Worm (Caenorhabditis elegans) whole organism, L1 larva: ENCODE data around the gene nhr-25.

ENCODE experiments used
- C04F5.9 ChIP-seq: sonication (generic microtip); optimal IDR thresholded peaks from 2 replicates; lab custom pipeline; 2016; ENCODE audit warnings: missing genetic modification characterization, missing compliant biosample characterization
- C16A3.4 ChIP-seq: fragments of 150-350 bp; optimal IDR thresholded peaks from 2 replicates; lab custom pipeline; 2014; ENCODE audit warnings: missing biosample characterization, missing genetic modification characterization
- aly-2 ChIP-seq: fragments of 150-350 bp; optimal IDR thresholded peaks from 2 replicates; lab custom pipeline; 2014; ENCODE audit warnings: missing biosample characterization, missing genetic modification characterization
- blmp-1 ChIP-seq: fragments of 150-350 bp; optimal IDR thresholded peaks from 2 replicates; lab custom pipeline; 2014; ENCODE audit warnings: missing biosample characterization, missing genetic modification characterization
- ceh-82 ChIP-seq, 3 experiments: fragments of 150-350 bp in 1 of 3; sonication (generic microtip) in 2 of 3; optimal IDR thresholded peaks; 2 replicates each; lab custom pipeline; 2014 to 2017; ENCODE audit warnings: missing biosample characterization in 3 of 3, missing genetic modification characterization in 3 of 3
- dpl-1 ChIP-seq, 3 experiments: fragments of 150-350 bp in 2 of 3; sonication (generic microtip) in 1 of 3; optimal IDR thresholded peaks; 2 replicates each; lab custom pipeline; 2014 to 2017; ENCODE audit warnings: missing biosample characterization in 3 of 3, missing genetic modification characterization in 3 of 3, missing genetic modification reagents in 3 of 3
- efl-1 ChIP-seq, 4 experiments: fragments of 150-350 bp; optimal IDR thresholded peaks in 3 of 4; peaks in 1 of 4; 1 replicate in 1 of 4; 2 replicates in 3 of 4; lab custom pipeline; 2014; ENCODE audit warnings: missing biosample characterization in 2 of 4, missing genetic modification characterization in 2 of 4, missing genetic modification reagents in 2 of 4
- efl-3 ChIP-seq: fragments of 200-800 bp; sonication (Bioruptor generic); optimal IDR thresholded peaks from 2 replicates; lab custom pipeline; 2018; ENCODE audit warnings: mild to moderate bottlenecking, missing genetic modification characterization, missing compliant biosample characterization
- elt-2 ChIP-seq: sonication (generic microtip); optimal IDR thresholded peaks from 2 replicates; lab custom pipeline; 2016; ENCODE audit warnings: missing genetic modification characterization, mild to moderate bottlenecking, inconsistent platforms, missing compliant biosample characterization, missing genetic modification reagents
- elt-3 ChIP-seq, 6 experiments: fragments of 150-350 bp in 1 of 6; sonication (generic microtip); optimal IDR thresholded peaks; 2 replicates each; lab custom pipeline; 2017 to 2018; ENCODE audit warnings: missing biosample characterization in 6 of 6, missing genetic modification characterization in 6 of 6, inconsistent platforms in 1 of 6
- fkh-10 ChIP-seq: sonication (generic microtip); optimal IDR thresholded peaks from 2 replicates; lab custom pipeline; 2017; ENCODE audit warnings: missing biosample characterization, missing genetic modification reagents, missing genetic modification characterization
- fkh-4 ChIP-seq: sonication (generic microtip); optimal IDR thresholded peaks from 2 replicates; lab custom pipeline; 2016; ENCODE audit warnings: missing compliant biosample characterization, missing genetic modification characterization, borderline replicate concordance
- fkh-8 ChIP-seq: sonication (generic microtip); optimal IDR thresholded peaks from 2 replicates; lab custom pipeline; 2016; ENCODE audit warnings: mild to moderate bottlenecking, missing genetic modification characterization, missing compliant biosample characterization
- fos-1 ChIP-seq: fragments of 150-350 bp; optimal IDR thresholded peaks from 2 replicates; lab custom pipeline; 2014; ENCODE audit warnings: missing biosample characterization, missing genetic modification characterization
- grh-1 ChIP-seq: fragments of 200-800 bp; sonication (Bioruptor generic); IDR thresholded peaks from 2 replicates; pipeline ENCODE4 v1.3.6; 2022; ENCODE audit warnings: missing genetic modification reagents, missing genetic modification characterization, missing compliant biosample characterization
- irx-1 ChIP-seq: sonication (generic microtip); optimal IDR thresholded peaks from 2 replicates; lab custom pipeline; 2016; ENCODE audit warnings: missing genetic modification characterization, missing compliant biosample characterization
- lin-14 ChIP-seq: fragments of 200-800 bp; sonication (Bioruptor generic); optimal IDR thresholded peaks from 2 replicates; lab custom pipeline; 2018; ENCODE audit warnings: mild to moderate bottlenecking, missing genetic modification characterization, moderate library complexity, missing compliant biosample characterization
- lin-35 ChIP-seq, 2 experiments: fragments of 150-350 bp; optimal IDR thresholded peaks; 2 replicates each; lab custom pipeline; 2014; ENCODE audit warnings: missing biosample characterization in 2 of 2, missing genetic modification characterization in 2 of 2, missing genetic modification reagents in 2 of 2
- lin-39 ChIP-seq: fragments of 150-350 bp; optimal IDR thresholded peaks from 2 replicates; lab custom pipeline; 2014; ENCODE audit warnings: missing biosample characterization, missing genetic modification reagents, missing genetic modification characterization
- lir-3 ChIP-seq: sonication (generic microtip); optimal IDR thresholded peaks from 2 replicates; lab custom pipeline; 2016; ENCODE audit warnings: mild to moderate bottlenecking, missing genetic modification characterization, moderate library complexity, missing compliant biosample characterization; ENCODE audit not compliant: poor library complexity
- lsy-2 ChIP-seq, 2 experiments: fragments of 150-350 bp; optimal IDR thresholded peaks; 2 replicates each; lab custom pipeline; 2014; ENCODE audit warnings: missing biosample characterization in 2 of 2, missing genetic modification characterization in 2 of 2
- mab-9 ChIP-seq: fragments of 200-800 bp; sonication (Bioruptor generic); IDR thresholded peaks from 2 replicates; pipeline ENCODE4 v1.3.6; 2022; ENCODE audit warnings: missing genetic modification reagents, missing genetic modification characterization, missing compliant biosample characterization
- mdl-1 ChIP-seq, 2 experiments: fragments of 150-350 bp; optimal IDR thresholded peaks; 2 replicates each; lab custom pipeline; 2014 to 2017; ENCODE audit warnings: missing biosample characterization in 2 of 2, missing genetic modification characterization in 2 of 2, inconsistent platforms in 1 of 2
- mef-2 ChIP-seq: fragments of 150-350 bp; optimal IDR thresholded peaks from 2 replicates; lab custom pipeline; 2014; ENCODE audit warnings: missing biosample characterization, missing genetic modification characterization
- mep-1 ChIP-seq: fragments of 150-350 bp; optimal IDR thresholded peaks from 2 replicates; lab custom pipeline; 2014; ENCODE audit warnings: missing biosample characterization, missing genetic modification characterization
- nhr-19 ChIP-seq: fragments of 200-800 bp; sonication (Bioruptor generic); conservative IDR thresholded peaks from 2 replicates; pipeline ENCODE4 v1.3.6; 2022; ENCODE audit warnings: missing genetic modification characterization, missing compliant biosample characterization
- nhr-20 ChIP-seq: sonication (generic microtip); optimal IDR thresholded peaks from 2 replicates; lab custom pipeline; 2016; ENCODE audit warnings: mild to moderate bottlenecking, missing genetic modification characterization, missing compliant biosample characterization
- nhr-237 ChIP-seq: fragments of 150-350 bp; optimal IDR thresholded peaks from 2 replicates; lab custom pipeline; 2014; ENCODE audit warnings: missing biosample characterization, missing genetic modification characterization
- nhr-47 ChIP-seq: sonication (generic microtip); optimal IDR thresholded peaks from 2 replicates; lab custom pipeline; 2016; ENCODE audit warnings: mild to moderate bottlenecking, missing genetic modification characterization, moderate library complexity, missing compliant biosample characterization
- nhr-71 ChIP-seq: sonication (generic microtip); optimal IDR thresholded peaks from 2 replicates; lab custom pipeline; 2016; ENCODE audit warnings: mild to moderate bottlenecking, missing genetic modification characterization, moderate library complexity, missing compliant biosample characterization
- nhr-76 ChIP-seq: sonication (generic microtip); optimal IDR thresholded peaks from 2 replicates; lab custom pipeline; 2017; ENCODE audit warnings: missing biosample characterization, missing genetic modification characterization
- nhr-77 ChIP-seq: fragments of 150-350 bp; optimal IDR thresholded peaks from 2 replicates; lab custom pipeline; 2014; ENCODE audit warnings: missing biosample characterization, missing genetic modification characterization
- nhr-85 ChIP-seq: sonication (generic microtip); peaks from one replicate; lab custom pipeline; 2016; ENCODE audit warnings: missing genetic modification characterization, inconsistent platforms, missing compliant biosample characterization
- nhr-90 ChIP-seq: sonication (generic microtip); optimal IDR thresholded peaks from 2 replicates; lab custom pipeline; 2016; ENCODE audit warnings: mild to moderate bottlenecking, missing genetic modification characterization, missing compliant biosample characterization; ENCODE audit not compliant: poor library complexity
- pax-3 ChIP-seq: fragments of 200-800 bp; sonication (Bioruptor generic); optimal IDR thresholded peaks from 2 replicates; lab custom pipeline; 2018; ENCODE audit warnings: mild to moderate bottlenecking, missing genetic modification characterization, moderate library complexity, missing compliant biosample characterization
- skn-1 ChIP-seq: fragments of 150-350 bp; optimal IDR thresholded peaks from 2 replicates; lab custom pipeline; 2014; ENCODE audit warnings: missing biosample characterization, missing genetic modification characterization
- snpc-4 ChIP-seq: fragments of 150-350 bp; optimal IDR thresholded peaks from 2 replicates; lab custom pipeline; 2014; ENCODE audit warnings: missing biosample characterization, missing genetic modification characterization
- sox-4 ChIP-seq: sonication (generic microtip); optimal IDR thresholded peaks from 2 replicates; lab custom pipeline; 2016; ENCODE audit warnings: missing genetic modification characterization, missing compliant biosample characterization
- swsn-7 ChIP-seq: sonication (generic microtip); optimal IDR thresholded peaks from 2 replicates; lab custom pipeline; 2016; ENCODE audit warnings: missing genetic modification characterization, missing compliant biosample characterization
- tbx-2 ChIP-seq: sonication (generic microtip); optimal IDR thresholded peaks from 2 replicates; lab custom pipeline; 2016; ENCODE audit warnings: missing genetic modification characterization, missing compliant biosample characterization
- unc-86 ChIP-seq: sonication (generic microtip); optimal IDR thresholded peaks from 2 replicates; lab custom pipeline; 2016; ENCODE audit warnings: missing genetic modification characterization, missing compliant biosample characterization
- unc-98 ChIP-seq: fragments of 200-800 bp; sonication (Bioruptor generic); IDR thresholded peaks from 2 replicates; pipeline ENCODE4 v1.3.6; 2022; ENCODE audit warnings: missing genetic modification characterization, missing compliant biosample characterization
- vab-15 ChIP-seq: sonication (generic microtip); optimal IDR thresholded peaks from 2 replicates; lab custom pipeline; 2017; ENCODE audit warnings: missing genotype, mild to moderate bottlenecking, missing genetic modification characterization, missing compliant biosample characterization
- xbp-1 ChIP-seq: sonication (generic microtip); optimal IDR thresholded peaks from 2 replicates; lab custom pipeline; 2016; ENCODE audit warnings: missing genetic modification characterization, missing compliant biosample characterization
- ztf-4 ChIP-seq: fragments of 150-350 bp; optimal IDR thresholded peaks from 2 replicates; lab custom pipeline; 2014; ENCODE audit warnings: missing biosample characterization, missing genetic modification characterization

The nhr-25 gene

ce11 chrX:13046324-13046723, 38.0 kb downstream of the nhr-25 start (continued):
- TF ChIP-seq lin-39 (tag; lab: Kevin White, UChicago) (peak; percentile 49), snpc-4 (tag; lab: Kevin White, UChicago) (peak; percentile 56), irx-1 (tag; lab: Kevin White, UChicago) (peak; percentile 86), ceh-82 (tag; optimal IDR thresholded peaks at IDR 0.05; lab: Kevin White, UChicago) (peak; percentile 79 to 90 (median 86)), elt-2 (tag; lab: Kevin White, UChicago) (peak; percentile 81), fos-1 (tag; lab: Kevin White, UChicago) (peak; percentile 55), nhr-85 (peak; percentile 83), mab-9 (GFP tag; lab: Robert Waterston, UW) (peak; percentile 87), C04F5.9 (tag; lab: Kevin White, UChicago) (peak; percentile 46), lsy-2 (tag; optimal IDR thresholded peaks at IDR 0.05; lab: Kevin White, UChicago) (peak; percentile 72 to 73), blmp-1 (tag; lab: Kevin White, UChicago) (peak; percentile 42), C16A3.4 (tag; lab: Kevin White, UChicago) (peak; percentile 84), lir-3 (tag; lab: Kevin White, UChicago) (peak; percentile 71), nhr-47 (tag; lab: Kevin White, UChicago) (peak; percentile 95), mef-2 (tag; lab: Kevin White, UChicago) (peak; percentile 43), vab-15 (tag; lab: Kevin White, UChicago) (peak; percentile 35), mdl-1 (tag; optimal IDR thresholded peaks at IDR 0.05; lab: Kevin White, UChicago) (peak in 1 of 2 experiments; percentile 81), mep-1 (tag; lab: Kevin White, UChicago) (peak; percentile 70), tbx-2 (tag; lab: Kevin White, UChicago) (peak; percentile 90), grh-1 (GFP tag; lab: Robert Waterston, UW) (peak; percentile 84), lin-14 (GFP tag; lab: Kevin White, UChicago) (peak; percentile 88), nhr-19 (GFP tag; lab: Robert Waterston, UW) (peak; percentile 96), unc-98 (GFP tag; lab: Robert Waterston, UW) (peak; percentile 46), nhr-90 (tag; lab: Kevin White, UChicago) (peak; percentile 92), nhr-237 (tag; lab: Kevin White, UChicago) (peak; percentile 12), ztf-4 (tag; lab: Kevin White, UChicago) (peak; percentile 77), xbp-1 (tag; lab: Kevin White, UChicago) (peak; percentile 84), nhr-76 (tag; lab: Kevin White, UChicago) (peak; percentile 52), elt-3 (tag; optimal IDR thresholded peaks at IDR 0.05; lab: Kevin White, UChicago) (peak in 2 of 6 experiments; percentile 5 to 89), efl-3 (GFP tag; lab: Kevin White, UChicago) (peak; percentile 58), nhr-71 (tag; lab: Kevin White, UChicago) (peak; percentile 94), fkh-10 (peak; percentile 90), fkh-8 (tag; lab: Kevin White, UChicago) (peak; percentile 86), fkh-4 (tag; lab: Kevin White, UChicago) (peak; percentile 27), lin-35 (GFP tag; optimal IDR thresholded peaks at IDR 0.05; lab: Kevin White, UChicago) (peak; percentile 59 to 81), skn-1 (peak; percentile 56), sox-4 (tag; lab: Kevin White, UChicago) (peak; percentile 77), swsn-7 (peak; percentile 94), efl-1 (optimal IDR thresholded peaks at IDR 0.05; lab: Kevin White, UChicago) (peak; percentile 49 to 55), efl-1 (GFP tag; optimal IDR thresholded peaks at IDR 0.05 in 1 of 2; lab: Kevin White, UChicago) (peak; percentile 18 to 95), nhr-77 (tag; lab: Kevin White, UChicago) (peak; percentile 77), unc-86 (tag; lab: Kevin White, UChicago) (peak; percentile 86), dpl-1 (GFP tag; optimal IDR thresholded peaks at IDR 0.05; lab: Kevin White, UChicago) (peak in 2 of 3 experiments; percentile 29 to 34), pax-3 (tag; lab: Kevin White, UChicago) (peak; percentile 70), nhr-20 (peak; percentile 94), aly-2 (tag; lab: Kevin White, UChicago) (peak; percentile 90)
